Worm (Caenorhabditis elegans) whole organism, late embryonic: Measurements from ENCODE around the gene ZK662.6.

ENCODE experiments used
- T23F11.4 ChIP-seq: fragments of 200-800 bp; sonication (Bioruptor generic); optimal IDR thresholded peaks from 2 replicates; lab custom pipeline; 2018; ENCODE audit warnings: mild to moderate bottlenecking, missing genetic modification characterization, missing compliant biosample characterization
- ceh-22 ChIP-seq: sonication (generic microtip); optimal IDR thresholded peaks from 2 replicates; lab custom pipeline; 2017; ENCODE audit warnings: missing biosample characterization, missing genetic modification characterization
- ceh-6 ChIP-seq: fragments of 200-800 bp; sonication (Bioruptor generic); optimal IDR thresholded peaks from 2 replicates; lab custom pipeline; 2018; ENCODE audit warnings: mild to moderate bottlenecking, missing genetic modification characterization, missing compliant biosample characterization
- dmd-4 ChIP-seq: sonication (generic microtip); optimal IDR thresholded peaks from 2 replicates; lab custom pipeline; 2016; ENCODE audit warnings: borderline replicate concordance, missing genetic modification characterization, missing compliant biosample characterization
- fax-1 ChIP-seq: sonication (generic microtip); optimal IDR thresholded peaks from 2 replicates; lab custom pipeline; 2016; ENCODE audit warnings: missing genotype, missing genetic modification characterization, missing compliant biosample characterization
- fkh-6 ChIP-seq: sonication (generic microtip); optimal IDR thresholded peaks from 2 replicates; lab custom pipeline; 2016; ENCODE audit warnings: missing genetic modification characterization, missing compliant biosample characterization
- gmeb-2 ChIP-seq: sonication (generic microtip); optimal IDR thresholded peaks from 2 replicates; lab custom pipeline; 2016; ENCODE audit warnings: missing genetic modification characterization, inconsistent platforms, missing compliant biosample characterization
- pag-3 ChIP-seq: sonication (generic microtip); optimal IDR thresholded peaks from 2 replicates; lab custom pipeline; 2016; ENCODE audit warnings: missing compliant biosample characterization, missing genetic modification characterization, borderline replicate concordance
- tbx-2 ChIP-seq: sonication (generic microtip); optimal IDR thresholded peaks from 2 replicates; lab custom pipeline; 2016; ENCODE audit warnings: missing genetic modification characterization, missing compliant biosample characterization

DNA sequence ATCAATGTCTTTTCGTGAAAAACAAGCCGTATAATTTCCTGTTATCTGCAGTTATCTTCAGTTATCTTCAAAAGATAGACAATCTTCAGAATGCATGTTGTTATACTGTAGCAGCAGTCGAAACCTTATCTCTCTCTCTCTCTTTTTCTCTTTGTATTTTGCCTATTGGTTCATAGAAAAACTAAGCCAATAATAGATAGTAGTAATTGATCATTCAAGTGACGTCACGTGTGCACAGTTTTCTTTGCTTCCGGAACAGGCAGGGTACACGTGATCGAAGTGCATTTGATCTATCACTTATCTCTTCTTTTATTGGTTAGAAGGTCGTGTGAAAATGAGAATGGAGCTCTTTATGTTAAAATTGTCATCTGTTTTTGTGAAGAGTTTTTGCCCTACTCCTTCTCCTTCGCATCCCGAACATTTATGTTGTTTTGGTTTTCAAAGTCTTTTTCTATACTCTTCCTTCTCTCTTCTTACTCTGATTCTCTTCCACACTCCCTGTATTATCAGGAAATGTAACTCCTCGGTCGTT lies 13.8 kb upstream of the ZK662.6 start:
- TF ChIP-seq dmd-4 (tag; lab: Kevin White, UChicago) (no peak), fkh-6 (no peak), pag-3 (tag; lab: Kevin White, UChicago) (no peak), T23F11.4 (GFP tag; lab: Kevin White, UChicago) (no peak), ceh-22 (tag; lab: Kevin White, UChicago) (no peak), fax-1 (no peak), gmeb-2 (tag; lab: Kevin White, UChicago) (no peak), ceh-6 (GFP tag; lab: Kevin White, UChicago) (no peak), tbx-2 (tag; lab: Kevin White, UChicago) (no peak)
